Fruit fly (Drosophila melanogaster) whole organism, embryonic: ENCODE data around the gene Xport-B.

ENCODE experiments used
- CG10959 ChIP-seq: fragments of 200-800 bp; sonication (Bioruptor generic); IDR thresholded peaks from 2 replicates; pipeline ENCODE4 v1.3.6; 2022; ENCODE audit warnings: missing biosample characterization, missing genetic modification characterization
- CG11398 ChIP-seq: fragments of 200-800 bp; sonication (Bioruptor generic); optimal IDR thresholded peaks from 2 replicates; lab custom pipeline; 2016; ENCODE audit warnings: missing biosample characterization, missing genetic modification characterization
- CG12071 ChIP-seq: fragments of 200-800 bp; sonication (Bioruptor generic); optimal IDR thresholded peaks from 3 replicates; lab custom pipeline; 2018; ENCODE audit warnings: missing biosample characterization, mild to moderate bottlenecking, missing genetic modification characterization
- CG12942 ChIP-seq: fragments of 200-800 bp; sonication (Bioruptor generic); optimal IDR thresholded peaks from 3 replicates; lab custom pipeline; 2016; ENCODE audit warnings: missing biosample characterization, missing genetic modification characterization
- CG13287 ChIP-seq: fragments of 200-800 bp; sonication (Bioruptor generic); IDR thresholded peaks from 2 replicates; pipeline ENCODE4 v1.3.6; 2022; ENCODE audit warnings: missing biosample characterization, missing genetic modification characterization; ENCODE audit not compliant: partially characterized antibody
- CG14860 ChIP-seq: fragments of 200-800 bp; sonication (Bioruptor generic); IDR thresholded peaks from 3 replicates; pipeline ENCODE4 v1.3.6; 2022; ENCODE audit warnings: missing biosample characterization, missing genetic modification characterization; ENCODE audit not compliant: partially characterized antibody
- CG15011 ChIP-seq: fragments of 200-800 bp; sonication (Bioruptor generic); optimal IDR thresholded peaks from 3 replicates; lab custom pipeline; 2018; ENCODE audit warnings: missing biosample characterization, mild to moderate bottlenecking, missing genetic modification characterization
- CG1529 ChIP-seq: fragments of 200-800 bp; sonication (Bioruptor generic); optimal IDR thresholded peaks from 3 replicates; lab custom pipeline; 2018; ENCODE audit warnings: missing biosample characterization, missing genetic modification characterization
- CG1792 ChIP-seq: fragments of 200-800 bp; sonication (Bioruptor generic); optimal IDR thresholded peaks from 2 replicates; lab custom pipeline; 2016; ENCODE audit warnings: missing biosample characterization, missing genetic modification characterization
- CG31441 ChIP-seq: fragments of 200-800 bp; sonication (Bioruptor generic); IDR thresholded peaks from 2 replicates; pipeline ENCODE4 v1.3.6; 2022; ENCODE audit warnings: missing biosample characterization, missing genetic modification characterization
- CG3407 ChIP-seq: fragments of 200-800 bp; sonication (Bioruptor generic); optimal IDR thresholded peaks from 2 replicates; lab custom pipeline; 2018; ENCODE audit warnings: missing biosample characterization, mild to moderate bottlenecking, missing genetic modification characterization
- CG3726 ChIP-seq: fragments of 200-800 bp; sonication (Bioruptor generic); IDR thresholded peaks from 3 replicates; pipeline ENCODE4, ENCODE4 v1.3.6; 2022; ENCODE audit warnings: missing biosample characterization, missing genetic modification characterization
- CG4328 ChIP-seq: fragments of 200-800 bp; sonication (Bioruptor generic); optimal IDR thresholded peaks from 3 replicates; lab custom pipeline; 2017; ENCODE audit warnings: missing biosample characterization, missing genetic modification reagents, missing genetic modification characterization
- CG6175 ChIP-seq: fragments of 200-800 bp; sonication (Bioruptor generic); IDR thresholded peaks from 3 replicates; pipeline ENCODE4 v1.3.6; 2022; ENCODE audit warnings: missing biosample characterization, missing genetic modification characterization
- CG7987 ChIP-seq: fragments of 200-800 bp; sonication (Bioruptor generic); optimal IDR thresholded peaks from 2 replicates; lab custom pipeline; 2018; ENCODE audit warnings: missing biosample characterization, mild to moderate bottlenecking, missing genetic modification characterization, moderate library complexity
- CG9727 ChIP-seq: fragments of 200-800 bp; sonication (Bioruptor generic); optimal IDR thresholded peaks from 3 replicates; lab custom pipeline; 2017; ENCODE audit warnings: missing biosample characterization, mild to moderate bottlenecking, missing genetic modification characterization
- CG9932 ChIP-seq: fragments of 200-800 bp; sonication (Bioruptor generic); IDR thresholded peaks from 2 replicates; pipeline ENCODE4 v1.3.6; 2022; ENCODE audit warnings: missing biosample characterization, missing genetic modification characterization
- Camta ChIP-seq: fragments of 200-800 bp; sonication (Bioruptor generic); optimal IDR thresholded peaks from 2 replicates; lab custom pipeline; 2016; ENCODE audit warnings: missing biosample characterization, missing genetic modification characterization
- Chrac-16 ChIP-seq: fragments of 200-800 bp; sonication (Bioruptor generic); optimal IDR thresholded peaks from 3 replicates; lab custom pipeline; 2016; ENCODE audit warnings: missing biosample characterization, missing genetic modification characterization
- Ets65A ChIP-seq: fragments of 200-800 bp; sonication (Bioruptor generic); peaks from one replicate; lab custom pipeline; 2016; ENCODE audit warnings: missing biosample characterization, missing genetic modification characterization
- Ets97D ChIP-seq: fragments of 200-800 bp; sonication (Bioruptor generic); optimal IDR thresholded peaks from 3 replicates; lab custom pipeline; 2016; ENCODE audit warnings: missing biosample characterization, missing genetic modification characterization
- HLH4C ChIP-seq: fragments of 200-800 bp; sonication (Bioruptor generic); IDR thresholded peaks from 3 replicates; pipeline ENCODE4 v1.3.6; 2022; ENCODE audit warnings: missing biosample characterization, missing genetic modification characterization; ENCODE audit not compliant: partially characterized antibody
- Hr78 ChIP-seq, 2 experiments: fragments of 200-800 bp in 1 of 2; fragments of >200 bp in 1 of 2; sonication (Bioruptor generic) in 1 of 2; optimal IDR thresholded peaks; 2 replicates each; lab custom pipeline; 2017 to 2019; ENCODE audit warnings: missing biosample characterization in 2 of 2, missing genetic modification characterization in 2 of 2, mild to moderate bottlenecking in 1 of 2, moderate library complexity in 1 of 2
- Lhr ChIP-seq: fragments of 200-800 bp; sonication (Bioruptor generic); optimal IDR thresholded peaks from 3 replicates; lab custom pipeline; 2017; ENCODE audit warnings: mild to moderate bottlenecking, missing biosample characterization, missing genetic modification reagents, missing genetic modification characterization
- Meics ChIP-seq: fragments of 200-800 bp; sonication (Bioruptor generic); optimal IDR thresholded peaks from 2 replicates; lab custom pipeline; 2017; ENCODE audit warnings: missing biosample characterization, mild to moderate bottlenecking, missing genetic modification characterization
- Myb ChIP-seq: fragments of 200-800 bp; sonication (Bioruptor generic); optimal IDR thresholded peaks from 2 replicates; lab custom pipeline; 2016; ENCODE audit warnings: missing biosample characterization, missing genetic modification characterization
- NfI ChIP-seq: fragments of 200-800 bp; sonication (Bioruptor generic); optimal IDR thresholded peaks from 3 replicates; lab custom pipeline; 2018; ENCODE audit warnings: missing biosample characterization, mild to moderate bottlenecking, missing genetic modification characterization, moderate library complexity
- Oli ChIP-seq: fragments of 200-800 bp; sonication (Bioruptor generic); optimal IDR thresholded peaks from 2 replicates; lab custom pipeline; 2018; ENCODE audit warnings: missing biosample characterization, mild to moderate bottlenecking, missing genetic modification characterization, moderate library complexity
- Sox102F ChIP-seq: fragments of 200-800 bp; sonication (Bioruptor generic); optimal IDR thresholded peaks from 2 replicates; lab custom pipeline; 2018; ENCODE audit warnings: missing biosample characterization, mild to moderate bottlenecking, missing genetic modification characterization, moderate library complexity
- al ChIP-seq: fragments of 200-800 bp; sonication (Bioruptor generic); IDR thresholded peaks from 2 replicates; pipeline ENCODE4 v1.3.6; 2022; ENCODE audit warnings: missing biosample characterization, missing genetic modification characterization
- ash1 ChIP-seq: fragments of 200-800 bp; sonication (Bioruptor generic); optimal IDR thresholded peaks from 2 replicates; lab custom pipeline; 2018; ENCODE audit warnings: missing biosample characterization, mild to moderate bottlenecking, missing genetic modification characterization
- dimm ChIP-seq: fragments of 200-800 bp; sonication (Bioruptor generic); IDR thresholded peaks from 2 replicates; pipeline ENCODE4 v1.3.6; 2022; ENCODE audit warnings: missing biosample characterization, missing genetic modification characterization
- gfzf ChIP-seq: fragments of 200-800 bp; sonication (Bioruptor generic); optimal IDR thresholded peaks from 2 replicates; lab custom pipeline; 2016; ENCODE audit warnings: missing biosample characterization, mild to moderate bottlenecking, missing genetic modification characterization, moderate library complexity
- klu ChIP-seq: fragments of 200-800 bp; sonication (Bioruptor generic); IDR thresholded peaks from 2 replicates; pipeline ENCODE4 v1.3.6; 2022; ENCODE audit warnings: missing biosample characterization, missing genetic modification characterization
- lab ChIP-seq: fragments of 200-800 bp; sonication (Bioruptor generic); optimal IDR thresholded peaks from 3 replicates; lab custom pipeline; 2017; ENCODE audit warnings: missing biosample characterization, missing genetic modification characterization, mild to moderate bottlenecking, moderate library complexity, missing genetic modification reagents
- lmd ChIP-seq: fragments of 200-800 bp; sonication (Bioruptor generic); IDR thresholded peaks from 2 replicates; pipeline ENCODE4 v1.3.6; 2022; ENCODE audit warnings: missing biosample characterization, missing genetic modification characterization
- maf-S ChIP-seq: fragments of 200-800 bp; sonication (Bioruptor generic); optimal IDR thresholded peaks from 2 replicates; lab custom pipeline; 2016; ENCODE audit warnings: missing biosample characterization, missing genetic modification characterization
- nerfin-2 ChIP-seq: fragments of 200-800 bp; sonication (Bioruptor generic); IDR thresholded peaks from 2 replicates; pipeline ENCODE4 v1.3.6; 2022; ENCODE audit warnings: missing biosample characterization, missing genetic modification characterization; ENCODE audit not compliant: partially characterized antibody
- nom ChIP-seq: fragments of 200-800 bp; sonication (Bioruptor generic); optimal IDR thresholded peaks from 2 replicates; lab custom pipeline; 2017; ENCODE audit warnings: missing biosample characterization, missing genetic modification characterization, mild to moderate bottlenecking, moderate library complexity, missing genetic modification reagents
- peb ChIP-seq: fragments of 200-800 bp; sonication (Bioruptor generic); IDR thresholded peaks from 2 replicates; pipeline ENCODE4 v1.3.6; 2022; ENCODE audit warnings: missing biosample characterization, missing genetic modification characterization
- pfk ChIP-seq: fragments of 200-800 bp; sonication (Bioruptor generic); optimal IDR thresholded peaks from 2 replicates; lab custom pipeline; 2018; ENCODE audit warnings: missing biosample characterization, mild to moderate bottlenecking, missing genetic modification characterization, moderate library complexity
- pita ChIP-seq: fragments of 200-800 bp; sonication (Bioruptor generic); optimal IDR thresholded peaks from 2 replicates; lab custom pipeline; 2017; ENCODE audit warnings: missing biosample characterization, mild to moderate bottlenecking, missing genetic modification characterization
- scrt ChIP-seq: fragments of 200-800 bp; sonication (Bioruptor generic); optimal IDR thresholded peaks from 2 replicates; lab custom pipeline; 2018; ENCODE audit warnings: missing biosample characterization, mild to moderate bottlenecking, missing genetic modification characterization, moderate library complexity
- sens ChIP-seq: fragments of 200-800 bp; sonication (Bioruptor generic); peaks from one replicate; lab custom pipeline; 2016; ENCODE audit warnings: missing biosample characterization, missing genetic modification characterization
- seq ChIP-seq: fragments of 200-800 bp; sonication (Bioruptor generic); IDR thresholded peaks from 2 replicates; pipeline ENCODE4 v1.3.6; 2022; ENCODE audit warnings: missing biosample characterization, missing genetic modification characterization
- sim ChIP-seq: fragments of 200-800 bp; sonication (Bioruptor generic); IDR thresholded peaks from 2 replicates; pipeline ENCODE4 v1.3.6; 2022; ENCODE audit warnings: missing biosample characterization, missing genetic modification characterization
- slou ChIP-seq: fragments of 200-800 bp; sonication (Bioruptor generic); optimal IDR thresholded peaks from 3 replicates; lab custom pipeline; 2016; ENCODE audit warnings: missing biosample characterization, missing genetic modification characterization
- tap ChIP-seq: fragments of 200-800 bp; optimal IDR thresholded peaks from 3 replicates; lab custom pipeline; 2019; ENCODE audit warnings: missing biosample characterization, mild to moderate bottlenecking, missing genetic modification characterization, moderate library complexity
- tx ChIP-seq: fragments of 200-800 bp; sonication (Bioruptor generic); optimal IDR thresholded peaks from 2 replicates; lab custom pipeline; 2016; ENCODE audit warnings: missing biosample characterization, missing genetic modification characterization
- yki ChIP-seq: fragments of >200 bp; optimal IDR thresholded peaks from 3 replicates; lab custom pipeline; 2018

The Xport-B gene

dm6 chr3R:19905932-19906439, 9.2 kb downstream of the Xport-B start (continued):
- TF ChIP-seq dimm (GFP tag; lab: Robert Waterston, UW): peak; percentile 31; the same call in 1 of the 2 replicates
- no peak for TF ChIP-seq pfk (GFP tag; lab: Kevin White, UChicago)
- TF ChIP-seq CG15011: peak; percentile 41
- no peak for TF ChIP-seq CG14860 (GFP tag; lab: Robert Waterston, UW)
- TF ChIP-seq scrt: peak; percentile 56
- no peak for TF ChIP-seq ash1 (GFP tag; lab: Kevin White, UChicago)
- TF ChIP-seq klu: peak; percentile 58; the same call in 1 of the 2 replicates
- TF ChIP-seq HLH4C (GFP tag; lab: Robert Waterston, UW): no peak
- TF ChIP-seq nom: peak; percentile 60
- peak; percentile 29; the same call in 1 of the 2 replicates for TF ChIP-seq CG10959 (GFP tag; lab: Robert Waterston, UW)
- no peak for TF ChIP-seq yki
- TF ChIP-seq Ets97D: no peak
- no peak for TF ChIP-seq CG13287 (GFP tag; lab: Robert Waterston, UW)
- peak; percentile 81 for TF ChIP-seq Sox102F (GFP tag; lab: Kevin White, UChicago)
- no peak for TF ChIP-seq pita
- peak; percentile 89 for TF ChIP-seq lmd (GFP tag; lab: Robert Waterston, UW)
- TF ChIP-seq lab (GFP tag; lab: Kevin White, UChicago): peak; percentile 92
- peak; percentile 74 for TF ChIP-seq NfI (GFP tag; lab: Kevin White, UChicago)
- TF ChIP-seq CG31441 (GFP tag; lab: Robert Waterston, UW): peak; percentile 82
- TF ChIP-seq sens: peak; percentile 96
- TF ChIP-seq al: peak; percentile 76
- TF ChIP-seq CG6175 (GFP tag; lab: Robert Waterston, UW): peak; percentile 48; the same call in 1 of the 3 replicates
- TF ChIP-seq CG3726 (GFP tag; lab: Robert Waterston, UW): peak; percentile 78; the same call in 1 of the 3 replicates
- TF ChIP-seq gfzf: no peak
- no peak for TF ChIP-seq nerfin-2 (GFP tag; lab: Robert Waterston, UW)
- no peak for TF ChIP-seq Hr78 (GFP tag; optimal IDR thresholded peaks at IDR 0.05; lab: Kevin White, UChicago)
- TF ChIP-seq tap (tag; lab: Kevin White, UChicago): peak; percentile 70
- peak; percentile 65 for TF ChIP-seq CG12942 (GFP tag; lab: Kevin White, UChicago)
- TF ChIP-seq Chrac-16 (GFP tag; lab: Kevin White, UChicago): peak; percentile 75
- TF ChIP-seq CG9932 (GFP tag; lab: Robert Waterston, UW): peak; percentile 81
- peak; percentile 48 for TF ChIP-seq maf-S
- TF ChIP-seq Oli: peak; percentile 83
- TF ChIP-seq Lhr: peak; percentile 11
- TF ChIP-seq CG1529 (GFP tag; lab: Kevin White, UChicago): peak; percentile 50
- peak; percentile 58 for TF ChIP-seq CG11398 (GFP tag; lab: Kevin White, UChicago)
- no peak for TF ChIP-seq slou (GFP tag; lab: Kevin White, UChicago)
- peak; percentile 68 for TF ChIP-seq CG9727 (GFP tag; lab: Kevin White, UChicago)
- peak; percentile 42 for TF ChIP-seq CG1792 (GFP tag; lab: Kevin White, UChicago)
- TF ChIP-seq peb (GFP tag; lab: Robert Waterston, UW): peak; percentile 57; the same call in 1 of the 2 replicates
- TF ChIP-seq Meics: peak; percentile 87
- TF ChIP-seq sim (GFP tag; lab: Robert Waterston, UW): peak; percentile 61
- TF ChIP-seq Camta: peak; percentile 66
- TF ChIP-seq seq (GFP tag; lab: Robert Waterston, UW): peak; percentile 83
- peak; percentile 35 for TF ChIP-seq CG7987 (GFP tag; lab: Kevin White, UChicago)
- peak; percentile 12 for TF ChIP-seq CG4328 (GFP tag; lab: Kevin White, UChicago)
- peak; percentile 78 for TF ChIP-seq CG12071 (GFP tag; lab: Kevin White, UChicago)
- TF ChIP-seq tx: peak; percentile 71
- peak; percentile 71 for TF ChIP-seq Myb (GFP tag; lab: Kevin White, UChicago)
- TF ChIP-seq CG3407: no peak
- TF ChIP-seq Ets65A (GFP tag; lab: Kevin White, UChicago): peak; percentile 97
